Fruit fly (Drosophila melanogaster): ENCODE data around the gene CG11841.

The CG11841 gene

dm6 chr3R:29033909-29034629 lies 16.8 kb upstream of the CG11841 start, which contains the start of the genes beta4GalNAcTB and Cpsf100 (continued):
- TF ChIP-seq Nf-YB (GFP tag; optimal IDR thresholded peaks at IDR 0.05), result peak; percentile 24
- TF ChIP-seq YL-1 (GFP tag; optimal IDR thresholded peaks at IDR 0.05), result no peak
- no peak for TF ChIP-seq nerfin-2 (GFP tag; IDR thresholded peaks at IDR 0.05; ENCODE audit: partially characterized antibody)
- no peak for TF ChIP-seq Vsx1 (GFP tag; optimal IDR thresholded peaks at IDR 0.05)
- TF ChIP-seq CG8388 (GFP tag; optimal IDR thresholded peaks at IDR 0.05), result peak; percentile 65
- TF ChIP-seq tna (GFP tag; IDR thresholded peaks at IDR 0.05; ENCODE audit: partially characterized antibody), result no peak
- TF ChIP-seq her (GFP tag; optimal IDR thresholded peaks at IDR 0.05), result peak; percentile 7
- TF ChIP-seq CG1602 (GFP tag; optimal IDR thresholded peaks at IDR 0.05), result peak; percentile 72
- TF ChIP-seq Atf6 (GFP tag; IDR thresholded peaks at IDR 0.05), result peak; percentile 42; the same call in 1 of the 2 replicates
- TF ChIP-seq Neu2 (GFP tag; optimal IDR thresholded peaks at IDR 0.05; ENCODE audit: borderline replicate concordance), result no peak
- TF ChIP-seq jumu (GFP tag; optimal IDR thresholded peaks at IDR 0.05), result peak; percentile 51
- peak; percentile 4 for TF ChIP-seq CG4617 (GFP tag; optimal IDR thresholded peaks at IDR 0.05; ENCODE audit: borderline replicate concordance)
- peak; percentile 73 for TF ChIP-seq Usf (GFP tag; optimal IDR thresholded peaks at IDR 0.05)
- TF ChIP-seq CG10366 (GFP tag; IDR thresholded peaks at IDR 0.05), result peak; percentile 61
- peak; percentile 64 for TF ChIP-seq CG3281 (GFP tag; optimal IDR thresholded peaks at IDR 0.05)
- TF ChIP-seq wdn (GFP tag; IDR thresholded peaks at IDR 0.05), result peak; percentile 35; the same call in 1 of the 2 replicates
- no peak for TF ChIP-seq Kr (GFP tag; optimal IDR thresholded peaks at IDR 0.05)
- TF ChIP-seq en (GFP tag; optimal IDR thresholded peaks at IDR 0.05), result no peak
- peak; percentile 59; the same call in 1 of the 3 replicates for TF ChIP-seq ken (GFP tag; IDR thresholded peaks at IDR 0.05)
- no peak for TF ChIP-seq CG15479 (GFP tag; optimal IDR thresholded peaks at IDR 0.05)
- 0 out of 2 replicates have a peak, but pooled peaks have one; percentile 37 for TF ChIP-seq CG11696 (GFP tag; IDR thresholded peaks at IDR 0.05)
- TF ChIP-seq hkb (optimal IDR thresholded peaks at IDR 0.05), result no peak
- peak; percentile 35; the same call in 1 of the 2 replicates for TF ChIP-seq hkb (GFP tag; IDR thresholded peaks at IDR 0.05)
- peak; percentile 59 for TF ChIP-seq Aef1 (GFP tag; IDR thresholded peaks at IDR 0.05)
- TF ChIP-seq zfh1 (GFP tag; IDR thresholded peaks at IDR 0.05), result peak; percentile 67; the same call in 2 of the 3 replicates
- TF ChIP-seq unpg (GFP tag; optimal IDR thresholded peaks at IDR 0.05), result peak; percentile 39
- TF ChIP-seq Fer1 (GFP tag; optimal IDR thresholded peaks at IDR 0.05), result peak; percentile 41
- TF ChIP-seq CG4328 (GFP tag; optimal IDR thresholded peaks at IDR 0.05), result peak; percentile 32
- TF ChIP-seq dysf (GFP tag; IDR thresholded peaks at IDR 0.05), result peak; percentile 79
- TF ChIP-seq CG17186 (GFP tag; optimal IDR thresholded peaks at IDR 0.05), result no peak
- no peak for TF ChIP-seq Doc2 (GFP tag; IDR thresholded peaks at IDR 0.05)
- peak; percentile 47 for TF ChIP-seq CG6765 (GFP tag; optimal IDR thresholded peaks at IDR 0.05)
- TF ChIP-seq mam (GFP tag; optimal IDR thresholded peaks at IDR 0.05), result peak; percentile 64
- TF ChIP-seq CG32767 (GFP tag; IDR thresholded peaks at IDR 0.05), result no peak
- peak in 1 of 2 experiments; percentile 50 for TF ChIP-seq Eip74EF (GFP tag; optimal IDR thresholded peaks at IDR 0.05)
- no peak for TF ChIP-seq Blimp-1 (GFP tag; optimal IDR thresholded peaks at IDR 0.05)
- peak; percentile 63 for TF ChIP-seq grn (GFP tag; optimal IDR thresholded peaks at IDR 0.05)
- no peak for TF ChIP-seq sna (GFP tag; IDR thresholded peaks at IDR 0.05; ENCODE audit: partially characterized antibody)
- peak; percentile 46 for TF ChIP-seq cato (GFP tag; optimal IDR thresholded peaks at IDR 0.05; ENCODE audit: borderline replicate concordance)
- TF ChIP-seq CG6272 (GFP tag; IDR thresholded peaks at IDR 0.05), result peak; percentile 70
- TF ChIP-seq sr (GFP tag; IDR thresholded peaks at IDR 0.05), result no peak
- TF ChIP-seq CG11504 (tag; optimal IDR thresholded peaks at IDR 0.05), result peak; percentile 72
- TF ChIP-seq al (GFP tag; IDR thresholded peaks at IDR 0.05), result peak; percentile 65
- peak; percentile 77 for TF ChIP-seq phol (tag; optimal IDR thresholded peaks at IDR 0.05)
- peak; percentile 83 for TF ChIP-seq lilli (GFP tag; optimal IDR thresholded peaks at IDR 0.05)
- 0 out of 3 replicates have a peak, but pooled peaks have one; percentile 10 for TF ChIP-seq CG2199 (GFP tag; IDR thresholded peaks at IDR 0.05)
- peak; percentile 41 for TF ChIP-seq CG17359 (tag; optimal IDR thresholded peaks at IDR 0.05)
- no peak for TF ChIP-seq HLHmδ (GFP tag; optimal IDR thresholded peaks at IDR 0.05)
- no peak for TF ChIP-seq CG42726 (GFP tag; IDR thresholded peaks at IDR 0.05; ENCODE audit: partially characterized antibody)
